Worm (Caenorhabditis elegans): ENCODE results near the gene K10C2.8.
A peak's percentile ranks its signal among the peaks of the same experiment; 100 is the strongest.

K10C2.8 gene

ce11 chrX:6450839-6451491 is 13.5 kb upstream of the K10C2.8 start, which contains the start of the genes grl-6 and K10C2.6:
Gene grl-6 (minus strand): TSS chrX:6450939.
Gene K10C2.6 (plus strand): TSS chrX:6451441.
- TF ChIP-seq unc-62 (GFP tag; optimal IDR thresholded peaks at IDR 0.05 in 1 of 2): peak in 1 of 2 experiments; percentile 13
- TF ChIP-seq unc-62 (tag; optimal IDR thresholded peaks at IDR 0.05): no peak
- no peak for TF ChIP-seq R02D3.7 (tag; optimal IDR thresholded peaks at IDR 0.05)

DNA sequence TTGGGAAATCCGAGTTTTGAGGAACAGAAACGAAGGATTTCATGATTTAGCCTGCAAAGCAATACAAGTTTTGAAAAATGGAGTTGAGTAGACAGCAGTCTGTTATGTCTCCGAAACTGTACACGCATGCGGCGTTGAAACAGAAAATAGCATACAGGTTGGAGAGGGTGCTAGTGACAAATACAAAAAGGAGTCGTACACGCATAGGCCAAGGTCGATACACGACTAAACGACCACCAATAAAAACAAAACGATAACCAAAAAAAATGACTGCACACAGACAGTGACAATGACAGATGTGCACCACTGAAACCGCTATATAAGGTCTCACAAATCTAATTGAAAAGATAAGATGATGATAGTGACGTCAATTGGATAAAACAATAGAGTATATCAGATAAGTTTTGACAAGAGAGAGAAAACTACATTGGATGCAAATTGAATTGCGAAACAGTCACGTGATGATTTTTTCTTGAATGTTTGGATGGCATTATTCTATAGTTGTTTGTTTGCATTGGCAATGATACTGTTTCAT is 11.5 kb upstream of the K10C2.8 start, which contains the start of gene fah-1:
Gene fah-1, minus strand, starts transcription at position 51 of the 535 bp plus-strand sequence.
- TF ChIP-seq sdz-12 (GFP tag; optimal IDR thresholded peaks at IDR 0.05) (no peak), ceh-20 (GFP tag; IDR thresholded peaks at IDR 0.05) (peak; percentile 47; the same call in 1 of the 2 replicates), nhr-48 (tag; optimal IDR thresholded peaks at IDR 0.05) (peak; percentile 53), Y5F2A.4 (GFP tag; optimal IDR thresholded peaks at IDR 0.05) (no peak), Y48G9A.11 (GFP tag; IDR thresholded peaks at IDR 0.05) (no peak), hlh-11 (tag; optimal IDR thresholded peaks at IDR 0.05) (peak; percentile 74), fkh-10 (GFP tag; optimal IDR thresholded peaks at IDR 0.05) (no peak), nhr-41 (GFP tag; IDR thresholded peaks at IDR 0.05) (no peak), spr-1 (tag; optimal IDR thresholded peaks at IDR 0.05) (no peak), nhr-10 (tag; optimal IDR thresholded peaks at IDR 0.05) (no peak), F44E2.7 (GFP tag; IDR thresholded peaks at IDR 0.05) (no peak), lim-7 (GFP tag; IDR thresholded peaks at IDR 0.05) (no peak), attf-4 (tag; optimal IDR thresholded peaks at IDR 0.05) (no peak), zfp-3 (GFP tag; conservative IDR thresholded peaks at IDR 0.05) (no peak), Y75B8A.6 (GFP tag; IDR thresholded peaks at IDR 0.05) (no peak), dpl-1 (GFP tag; optimal IDR thresholded peaks at IDR 0.05) (no peak), dmd-9 (GFP tag; IDR thresholded peaks at IDR 0.05) (no peak), mep-1 (tag; optimal IDR thresholded peaks at IDR 0.05) (peak; percentile 70), egl-43 (GFP tag; IDR thresholded peaks at IDR 0.05) (no peak), lir-3 (tag; optimal IDR thresholded peaks at IDR 0.05) (no peak), ceh-32 (tag; optimal IDR thresholded peaks at IDR 0.05; ENCODE audit: poor library complexity) (no peak), lin-29 (GFP tag; IDR thresholded peaks at IDR 0.05) (no peak), rbr-2 (tag; optimal IDR thresholded peaks at IDR 0.05) (no peak), dmd-6 (GFP tag; IDR thresholded peaks at IDR 0.05) (peak; percentile 67), ceh-82 (tag; optimal IDR thresholded peaks at IDR 0.05) (no peak), lin-13 (GFP tag; optimal IDR thresholded peaks at IDR 0.05) (no peak), hlh-30 (tag; optimal IDR thresholded peaks at IDR 0.05; ENCODE audit: insufficient read depth) (peak; percentile 68), gei-8 (GFP tag; optimal IDR thresholded peaks at IDR 0.05) (no peak), daf-16 (GFP tag; optimal IDR thresholded peaks at IDR 0.05) (no peak), daf-16 (tag; optimal IDR thresholded peaks at IDR 0.05) (peak; percentile 73), snpc-1.2 (GFP tag; IDR thresholded peaks at IDR 0.05) (no peak), nhr-111 (GFP tag; optimal IDR thresholded peaks at IDR 0.05) (no peak), mdl-1 (tag; optimal IDR thresholded peaks at IDR 0.05) (peak in 1 of 2 experiments; percentile 57), zfp-2 (tag; optimal IDR thresholded peaks at IDR 0.05) (no peak), aly-2 (tag; optimal IDR thresholded peaks at IDR 0.05) (no peak), F10B5.3 (tag; optimal IDR thresholded peaks at IDR 0.05) (no peak), dve-1 (tag; optimal IDR thresholded peaks at IDR 0.05; ENCODE audit: insufficient read depth) (peak; percentile 87), ceh-28 (tag; optimal IDR thresholded peaks at IDR 0.05) (no peak), ceh-44 (GFP tag; IDR thresholded peaks at IDR 0.05) (no peak), unc-130 (GFP tag; optimal IDR thresholded peaks at IDR 0.05) (no peak), ces-1 (GFP tag; optimal IDR thresholded peaks at IDR 0.05) (no peak), ama-1 (optimal IDR thresholded peaks at IDR 0.05) (no peak), hif-1 (tag; optimal IDR thresholded peaks at IDR 0.05) (no peak), pha-4 (GFP tag; IDR thresholded peaks at IDR 0.05) (no peak), pha-4 (tag; optimal IDR thresholded peaks at IDR 0.05) (no peak), nhr-42 (GFP tag; IDR thresholded peaks at IDR 0.05) (no peak)
